Worm (Caenorhabditis elegans) whole organism, L3 larva: ENCODE results near the gene W02D7.8.

ENCODE experiments used
- R02D3.7 ChIP-seq: fragments of 150-350 bp; optimal IDR thresholded peaks from 2 replicates; lab custom pipeline; 2014; ENCODE audit warnings: missing biosample characterization, missing genetic modification characterization
- ZK546.5 ChIP-seq: sonication (generic microtip); optimal IDR thresholded peaks from 2 replicates; lab custom pipeline; 2017; ENCODE audit warnings: missing biosample characterization, missing genetic modification characterization
- aly-2 ChIP-seq: fragments of 150-350 bp; optimal IDR thresholded peaks from 2 replicates; lab custom pipeline; 2014; ENCODE audit warnings: missing biosample characterization, missing genetic modification characterization
- ama-1 ChIP-seq: fragments of 150-350 bp; optimal IDR thresholded peaks from 2 replicates; lab custom pipeline; 2018
- ceh-16 ChIP-seq: sonication (generic microtip); optimal IDR thresholded peaks from 2 replicates; lab custom pipeline; 2017; ENCODE audit warnings: missing biosample characterization, missing genetic modification characterization
- ceh-28 ChIP-seq: fragments of 150-350 bp; optimal IDR thresholded peaks from 2 replicates; lab custom pipeline; 2014; ENCODE audit warnings: missing biosample characterization, missing genetic modification reagents, missing genetic modification characterization
- ceh-82 ChIP-seq: fragments of 150-350 bp; optimal IDR thresholded peaks from 2 replicates; lab custom pipeline; 2014; ENCODE audit warnings: missing biosample characterization, missing genetic modification characterization
- daf-12 ChIP-seq: fragments of 150-350 bp; optimal IDR thresholded peaks from 2 replicates; lab custom pipeline; 2014; ENCODE audit warnings: missing biosample characterization, missing genetic modification reagents, missing genetic modification characterization
- egl-27 ChIP-seq: sonication (generic microtip); optimal IDR thresholded peaks from 4 replicates; lab custom pipeline; 2017; ENCODE audit warnings: missing biosample characterization, missing genetic modification reagents, missing genetic modification characterization
- egl-5 ChIP-seq: fragments of 150-350 bp; optimal IDR thresholded peaks from 2 replicates; lab custom pipeline; 2017; ENCODE audit warnings: missing biosample characterization, missing genetic modification reagents, missing genetic modification characterization, inconsistent platforms
- elt-1 ChIP-seq: fragments of 150-350 bp; optimal IDR thresholded peaks from 2 replicates; lab custom pipeline; 2014; ENCODE audit warnings: missing biosample characterization, missing genetic modification characterization
- elt-2 ChIP-seq: sonication (generic microtip); optimal IDR thresholded peaks from 2 replicates; lab custom pipeline; 2016; ENCODE audit warnings: missing genetic modification reagents, mild to moderate bottlenecking, missing genetic modification characterization, missing compliant biosample characterization
- elt-3 ChIP-seq, 3 experiments: fragments of 150-350 bp in 1 of 3; sonication (generic microtip) in 2 of 3; optimal IDR thresholded peaks; 2 replicates in 2 of 3; 4 replicates in 1 of 3; lab custom pipeline; 2014 to 2017; ENCODE audit warnings: missing biosample characterization in 3 of 3, missing genetic modification characterization in 3 of 3
- eor-1 ChIP-seq, 2 experiments: fragments of 150-350 bp; optimal IDR thresholded peaks; 2 replicates each; lab custom pipeline; 2014 to 2018; ENCODE audit warnings: missing biosample characterization in 2 of 2, missing genetic modification characterization in 2 of 2
- fkh-10 ChIP-seq: sonication (generic microtip); optimal IDR thresholded peaks from 2 replicates; lab custom pipeline; 2017; ENCODE audit warnings: missing biosample characterization, missing genetic modification reagents, missing genetic modification characterization
- fkh-2 ChIP-seq: fragments of 150-350 bp; optimal IDR thresholded peaks from 2 replicates; lab custom pipeline; 2014; ENCODE audit warnings: missing biosample characterization, missing genetic modification reagents, missing genetic modification characterization
- fos-1 ChIP-seq: fragments of 150-350 bp; optimal IDR thresholded peaks from 2 replicates; lab custom pipeline; 2014; ENCODE audit warnings: missing biosample characterization, missing genetic modification characterization
- hmg-11 ChIP-seq: sonication (generic microtip); optimal IDR thresholded peaks from 2 replicates; lab custom pipeline; 2016; ENCODE audit warnings: missing genetic modification characterization, missing compliant biosample characterization
- jun-1 ChIP-seq: fragments of 150-350 bp; optimal IDR thresholded peaks from 2 replicates; lab custom pipeline; 2014; ENCODE audit warnings: missing biosample characterization, missing genetic modification reagents, missing genetic modification characterization
- lin-15B ChIP-seq: fragments of 150-350 bp; optimal IDR thresholded peaks from 2 replicates; lab custom pipeline; 2014; ENCODE audit warnings: missing biosample characterization, missing genetic modification characterization
- lsy-12 ChIP-seq: sonication (generic microtip); optimal IDR thresholded peaks from 2 replicates; lab custom pipeline; 2016; ENCODE audit warnings: mild to moderate bottlenecking, missing genetic modification characterization, missing compliant biosample characterization
- mdl-1 ChIP-seq: fragments of 150-350 bp; optimal IDR thresholded peaks from 2 replicates; lab custom pipeline; 2014; ENCODE audit warnings: missing biosample characterization, missing genetic modification characterization
- mml-1 ChIP-seq: fragments of 150-350 bp; sonication (generic microtip); optimal IDR thresholded peaks from 3 replicates; lab custom pipeline; 2014; ENCODE audit warnings: missing biosample characterization, missing genetic modification characterization
- nfya-1 ChIP-seq: sonication (generic microtip); optimal IDR thresholded peaks from 2 replicates; lab custom pipeline; 2017; ENCODE audit warnings: missing genetic modification characterization, mild to moderate bottlenecking, missing compliant biosample characterization, antibody characterized with exemption, moderate library complexity; ENCODE audit not compliant: insufficient read depth
- nhr-11 ChIP-seq: fragments of 150-350 bp; optimal IDR thresholded peaks from 2 replicates; lab custom pipeline; 2014; ENCODE audit warnings: missing biosample characterization, missing genetic modification characterization
- nhr-12 ChIP-seq: fragments of 150-350 bp; optimal IDR thresholded peaks from 2 replicates; lab custom pipeline; 2014; ENCODE audit warnings: missing biosample characterization, missing genetic modification characterization
- nhr-23 ChIP-seq: fragments of 150-350 bp; optimal IDR thresholded peaks from 2 replicates; lab custom pipeline; 2014; ENCODE audit warnings: missing biosample characterization, missing genetic modification reagents, missing genetic modification characterization
- nhr-43 ChIP-seq: sonication (generic microtip); optimal IDR thresholded peaks from 2 replicates; lab custom pipeline; 2016; ENCODE audit warnings: mild to moderate bottlenecking, missing genetic modification characterization, missing compliant biosample characterization; ENCODE audit not compliant: poor library complexity, severe bottlenecking
- nhr-67 ChIP-seq: fragments of 150-350 bp; optimal IDR thresholded peaks from 2 replicates; lab custom pipeline; 2014; ENCODE audit warnings: missing biosample characterization, missing genetic modification characterization
- nhr-76 ChIP-seq: fragments of 150-350 bp; sonication (generic microtip); optimal IDR thresholded peaks from 5 replicates; lab custom pipeline; 2014; ENCODE audit warnings: missing biosample characterization, missing genetic modification characterization
- nhr-77 ChIP-seq: fragments of 150-350 bp; optimal IDR thresholded peaks from 2 replicates; lab custom pipeline; 2014; ENCODE audit warnings: missing biosample characterization, missing genetic modification characterization
- pqm-1 ChIP-seq: fragments of 150-350 bp; optimal IDR thresholded peaks from 2 replicates; lab custom pipeline; 2017; ENCODE audit warnings: missing biosample characterization, missing genetic modification characterization, inconsistent platforms
- sea-2 ChIP-seq: fragments of 150-350 bp; sonication (generic microtip); optimal IDR thresholded peaks from 4 replicates; lab custom pipeline; 2014; ENCODE audit warnings: missing biosample characterization, missing genetic modification reagents, missing genetic modification characterization
- skn-1 ChIP-seq: fragments of 150-350 bp; optimal IDR thresholded peaks from 2 replicates; lab custom pipeline; 2014; ENCODE audit warnings: missing biosample characterization, missing genetic modification characterization
- snpc-4 ChIP-seq: fragments of 150-350 bp; optimal IDR thresholded peaks from 2 replicates; lab custom pipeline; 2014; ENCODE audit warnings: missing biosample characterization, missing genetic modification characterization
- tbx-2 ChIP-seq: sonication (generic microtip); optimal IDR thresholded peaks from 2 replicates; lab custom pipeline; 2016; ENCODE audit warnings: mild to moderate bottlenecking, missing genetic modification characterization, missing compliant biosample characterization
- unc-39 ChIP-seq: sonication (generic microtip); optimal IDR thresholded peaks from 4 replicates; lab custom pipeline; 2017; ENCODE audit warnings: missing biosample characterization, missing genetic modification characterization
- zag-1 ChIP-seq: fragments of 150-350 bp; optimal IDR thresholded peaks from 2 replicates; lab custom pipeline; 2014; ENCODE audit warnings: missing biosample characterization, missing genetic modification characterization
- ztf-11 ChIP-seq: fragments of 150-350 bp; optimal IDR thresholded peaks from 2 replicates; lab custom pipeline; 2014; ENCODE audit warnings: missing biosample characterization, missing genetic modification characterization
- ztf-4 ChIP-seq: fragments of 150-350 bp; optimal IDR thresholded peaks from 2 replicates; lab custom pipeline; 2014; ENCODE audit warnings: missing biosample characterization, missing genetic modification characterization

W02D7.8 gene

ce11 chrV:8306366-8306765, at the start of gene W02D7.8:
Gene W02D7.8 (minus strand): TSS chrV:8306466.
- TF ChIP-seq egl-5 (tag; lab: Kevin White, UChicago) (no peak), ceh-82 (tag; lab: Kevin White, UChicago) (no peak), mdl-1 (no peak), zag-1 (tag; lab: Kevin White, UChicago) (no peak), ama-1 (lab: Kevin White, UChicago) (no peak), ztf-11 (tag; lab: Kevin White, UChicago) (no peak), hmg-11 (tag; lab: Kevin White, UChicago) (no peak), fos-1 (tag; lab: Kevin White, UChicago) (no peak), nhr-67 (tag; lab: Kevin White, UChicago) (no peak), elt-2 (tag; lab: Kevin White, UChicago) (no peak), elt-1 (tag; lab: Kevin White, UChicago) (no peak), lin-15B (tag; lab: Kevin White, UChicago) (no peak), egl-27 (no peak), unc-39 (no peak), mml-1 (no peak)

DNA sequence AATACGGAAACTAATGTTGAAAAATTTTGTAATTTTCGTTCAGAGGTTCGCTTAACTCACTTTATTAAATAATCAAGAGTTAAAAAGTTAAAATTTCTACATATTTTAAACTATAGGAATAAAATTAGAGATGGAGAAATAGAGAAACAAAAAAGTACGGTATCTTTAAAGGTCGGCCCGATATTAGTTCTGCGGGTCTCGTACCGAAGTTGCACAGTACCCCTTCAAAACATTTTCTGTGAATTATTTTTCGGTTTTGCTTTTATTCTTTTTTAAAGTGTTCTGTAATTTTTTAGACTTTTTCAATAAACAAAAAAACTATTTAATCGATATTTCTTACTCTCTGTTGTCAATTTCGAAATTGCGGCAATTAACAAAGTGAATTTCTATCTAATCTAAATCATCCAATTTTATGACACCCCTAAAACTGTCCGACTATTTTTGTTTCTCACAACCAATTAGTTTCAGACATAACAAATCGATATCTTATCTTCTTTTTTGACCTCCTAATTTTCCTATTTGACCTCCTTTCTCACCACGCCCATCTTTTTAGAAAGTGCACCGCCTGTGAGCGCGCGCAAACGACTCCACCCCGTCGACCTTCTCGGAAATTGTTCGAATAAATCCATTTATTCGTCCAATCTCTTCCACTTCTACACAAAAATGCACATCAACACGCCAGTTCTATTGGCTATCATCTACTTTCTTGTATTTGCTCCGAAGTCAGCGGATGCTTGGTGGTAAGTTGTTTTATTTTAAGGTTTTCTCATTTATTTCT, 49.4 kb upstream of the W02D7.8 start, which contains the start of gene mom-2:
mom-2 (plus strand) TSS at position 554 of the 778 bp plus-strand sequence.
- TF ChIP-seq jun-1 (tag; lab: Kevin White, UChicago) (no peak), nhr-67 (tag; lab: Kevin White, UChicago) (no peak), hmg-11 (tag; lab: Kevin White, UChicago) (no peak), nhr-76 (tag; lab: Kevin White, UChicago) (no peak), eor-1 (tag; optimal IDR thresholded peaks at IDR 0.05; lab: Kevin White, UChicago) (no peak), nhr-77 (no peak), ama-1 (lab: Kevin White, UChicago) (no peak), daf-12 (tag; lab: Kevin White, UChicago) (no peak)

DNA sequence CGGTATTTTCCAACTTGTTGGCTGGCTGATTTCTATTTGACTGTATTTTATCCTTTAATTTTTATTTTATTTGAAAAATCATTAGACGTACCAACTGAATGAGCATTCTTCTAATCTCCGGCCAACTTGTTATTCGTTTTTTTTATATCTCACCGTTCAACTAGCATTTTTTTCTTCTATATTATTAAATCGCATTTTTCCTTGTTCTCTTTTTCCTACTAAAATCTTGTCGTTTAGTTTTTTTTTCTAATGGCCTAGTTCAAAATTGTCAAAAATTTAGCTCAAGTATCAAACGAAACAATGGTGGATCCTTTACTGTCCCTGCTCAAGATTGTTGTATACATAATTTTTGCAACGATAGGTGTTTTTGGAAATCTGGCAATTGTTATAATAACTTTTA, 45.1 kb upstream of the W02D7.8 start, which contains the start of gene srsx-22:
srsx-22 (plus strand) TSS at position 301 of the 400 bp plus-strand sequence.
- TF ChIP-seq pqm-1 (no peak), nfya-1 (tag; lab: Kevin White, UChicago) (no peak), R02D3.7 (tag; lab: Kevin White, UChicago) (no peak), egl-5 (tag; lab: Kevin White, UChicago) (no peak), unc-39 (no peak), nhr-23 (tag; lab: Kevin White, UChicago) (no peak), fkh-10 (no peak), ama-1 (lab: Kevin White, UChicago) (no peak), elt-2 (tag; lab: Kevin White, UChicago) (no peak)

ce11 chrV:8349950-8350349, 43.7 kb upstream of the W02D7.8 start:
- TF ChIP-seq skn-1 (tag; lab: Kevin White, UChicago): no peak
- no peak for TF ChIP-seq aly-2 (tag; lab: Kevin White, UChicago)
- TF ChIP-seq ama-1 (lab: Kevin White, UChicago): no peak
- TF ChIP-seq pqm-1: no peak
- no peak for TF ChIP-seq snpc-4 (tag; lab: Kevin White, UChicago)
- no peak for TF ChIP-seq sea-2 (GFP tag; lab: Kevin White, UChicago)
- TF ChIP-seq jun-1 (tag; lab: Kevin White, UChicago): no peak
- TF ChIP-seq R02D3.7 (tag; lab: Kevin White, UChicago): no peak
- TF ChIP-seq elt-1 (tag; lab: Kevin White, UChicago): no peak
- no peak for TF ChIP-seq nhr-12 (tag; lab: Kevin White, UChicago)
- no peak for TF ChIP-seq egl-5 (tag; lab: Kevin White, UChicago)

DNA sequence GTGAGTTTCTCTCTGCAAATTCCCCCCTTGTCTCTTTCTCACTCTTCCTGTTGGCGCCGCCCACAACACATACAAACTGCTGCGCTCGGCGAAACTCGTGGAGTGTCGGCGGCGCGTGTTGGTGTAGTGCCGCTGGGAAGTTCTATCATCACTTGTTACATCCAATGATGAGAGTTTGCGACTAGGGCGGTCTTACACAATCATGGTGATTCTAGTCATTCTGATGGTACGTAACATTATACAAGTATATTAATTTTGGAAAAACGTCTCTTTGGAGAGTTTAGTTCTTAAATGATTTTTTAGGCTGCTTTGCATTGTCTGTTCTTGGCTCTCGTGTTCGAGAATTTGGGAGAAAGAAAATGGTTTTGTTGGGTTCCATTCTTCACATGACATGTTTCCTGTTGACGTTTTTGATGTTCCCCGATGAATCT, 42.7 kb upstream of the W02D7.8 start:
- no peak for TF ChIP-seq ztf-4 (tag; lab: Kevin White, UChicago)
- peak; percentile 75 for TF ChIP-seq ceh-28
- no peak for TF ChIP-seq nhr-76 (tag; lab: Kevin White, UChicago)
- peak; percentile 70 for TF ChIP-seq lin-15B (tag; lab: Kevin White, UChicago)
- peak; percentile 74 for TF ChIP-seq tbx-2 (tag; lab: Kevin White, UChicago)
- no peak for TF ChIP-seq fkh-10
- no peak for TF ChIP-seq nhr-11
- TF ChIP-seq egl-27: peak; percentile 63
- peak; percentile 85 for TF ChIP-seq nhr-23 (tag; lab: Kevin White, UChicago)
- TF ChIP-seq mdl-1: no peak
- TF ChIP-seq nhr-43: peak; percentile 89
- TF ChIP-seq aly-2 (tag; lab: Kevin White, UChicago): peak; percentile 29
- peak; percentile 7 for TF ChIP-seq ceh-16 (tag; lab: Kevin White, UChicago)
- no peak for TF ChIP-seq nhr-12 (tag; lab: Kevin White, UChicago)
- no peak for TF ChIP-seq ZK546.5 (tag; lab: Kevin White, UChicago)
- TF ChIP-seq pqm-1: peak; percentile 84
- no peak for TF ChIP-seq daf-12 (tag; lab: Kevin White, UChicago)
- no peak for TF ChIP-seq fkh-2 (tag; lab: Kevin White, UChicago)
- peak; percentile 9 for TF ChIP-seq zag-1 (tag; lab: Kevin White, UChicago)
- peak; percentile 36 for TF ChIP-seq lsy-12 (tag; lab: Kevin White, UChicago)
- TF ChIP-seq sea-2 (GFP tag; lab: Kevin White, UChicago): no peak
- TF ChIP-seq eor-1 (tag; optimal IDR thresholded peaks at IDR 0.05; lab: Kevin White, UChicago): no peak
- peak; percentile 94 for TF ChIP-seq nfya-1 (tag; lab: Kevin White, UChicago)
- TF ChIP-seq elt-2 (tag; lab: Kevin White, UChicago): peak; percentile 71
- TF ChIP-seq R02D3.7 (tag; lab: Kevin White, UChicago): peak; percentile 78
- peak in 1 of 3 experiments; percentile 14 for TF ChIP-seq elt-3 (tag; optimal IDR thresholded peaks at IDR 0.05; lab: Kevin White, UChicago)
